Worm (Caenorhabditis elegans) whole organism, late embryonic: ENCODE data around the gene srh-7.

ENCODE experiments used
- C08G9.2 ChIP-seq: sonication (generic microtip); optimal IDR thresholded peaks from 2 replicates; lab custom pipeline; 2016; ENCODE audit warnings: mild to moderate bottlenecking, missing genetic modification characterization, moderate library complexity, missing compliant biosample characterization
- F13H6.1 ChIP-seq: sonication (generic microtip); optimal IDR thresholded peaks from 2 replicates; lab custom pipeline; 2016; ENCODE audit warnings: missing genetic modification characterization, missing compliant biosample characterization
- Y22D7AL.16 ChIP-seq: sonication (generic microtip); optimal IDR thresholded peaks from 2 replicates; lab custom pipeline; 2016; ENCODE audit warnings: missing genetic modification characterization, missing compliant biosample characterization
- ceh-19 ChIP-seq: fragments of 200-800 bp; sonication (Bioruptor generic); optimal IDR thresholded peaks from 2 replicates; lab custom pipeline; 2018; ENCODE audit warnings: mild to moderate bottlenecking, missing genetic modification characterization, missing compliant biosample characterization
- ceh-2 ChIP-seq: sonication (generic microtip); optimal IDR thresholded peaks from 2 replicates; lab custom pipeline; 2016; ENCODE audit warnings: missing genotype, missing genetic modification characterization, missing compliant biosample characterization
- ceh-24 ChIP-seq: sonication (generic microtip); optimal IDR thresholded peaks from 2 replicates; lab custom pipeline; 2016; ENCODE audit warnings: mild to moderate bottlenecking, missing genetic modification characterization, missing compliant biosample characterization
- dve-1 ChIP-seq: sonication (generic microtip); optimal IDR thresholded peaks from 2 replicates; lab custom pipeline; 2017; ENCODE audit warnings: antibody characterized with exemption, mild to moderate bottlenecking, missing genetic modification characterization, missing compliant biosample characterization
- elt-2 ChIP-seq: sonication (generic microtip); optimal IDR thresholded peaks from 2 replicates; lab custom pipeline; 2016; ENCODE audit warnings: missing genetic modification reagents, missing genetic modification characterization, missing compliant biosample characterization
- fkh-10 ChIP-seq: fragments of 150-350 bp; optimal IDR thresholded peaks from 2 replicates; lab custom pipeline; 2014; ENCODE audit warnings: missing biosample characterization, missing genetic modification reagents, missing genetic modification characterization
- lin-11 ChIP-seq: fragments of 200-800 bp; sonication (Bioruptor generic); optimal IDR thresholded peaks from 2 replicates; lab custom pipeline; 2018; ENCODE audit warnings: mild to moderate bottlenecking, missing genetic modification characterization, missing compliant biosample characterization
- nhr-11 ChIP-seq: fragments of 150-350 bp; optimal IDR thresholded peaks from 2 replicates; lab custom pipeline; 2014; ENCODE audit warnings: missing biosample characterization, missing genetic modification characterization
- pqm-1 ChIP-seq: sonication (generic microtip); optimal IDR thresholded peaks from 2 replicates; lab custom pipeline; 2016; ENCODE audit warnings: missing genetic modification characterization, missing compliant biosample characterization
- pros-1 ChIP-seq: fragments of 150-350 bp; optimal IDR thresholded peaks from 2 replicates; lab custom pipeline; 2014; ENCODE audit warnings: missing biosample characterization, missing genetic modification reagents, missing genetic modification characterization
- ztf-16 ChIP-seq: sonication (generic microtip); optimal IDR thresholded peaks from 2 replicates; lab custom pipeline; 2017; ENCODE audit warnings: missing genetic modification characterization, missing compliant biosample characterization

ce11 chrV:3979053-3979452 lies 29.0 kb upstream of the srh-7 start, which contains the start of gene nlp-34:
- TF ChIP-seq fkh-10 (GFP tag; lab: Kevin White, UChicago) (no peak), ceh-2 (tag; lab: Kevin White, UChicago) (no peak), pros-1 (no peak), ceh-19 (no peak), C08G9.2 (no peak), ztf-16 (tag; lab: Kevin White, UChicago) (no peak), elt-2 (tag; lab: Kevin White, UChicago) (no peak), ceh-24 (tag; lab: Kevin White, UChicago) (no peak), Y22D7AL.16 (tag; lab: Kevin White, UChicago) (no peak), nhr-11 (tag; lab: Kevin White, UChicago) (no peak), lin-11 (no peak), pqm-1 (tag; lab: Kevin White, UChicago) (no peak), F13H6.1 (tag; lab: Kevin White, UChicago) (no peak), dve-1 (tag; lab: Kevin White, UChicago) (no peak)
